Fruit fly (Drosophila melanogaster) whole organism, wandering third instar larva: Measurements from ENCODE around the gene Drsl1.

Source experiments
- CG32264 ChIP-seq: fragments of 200-800 bp; sonication (Bioruptor generic); optimal IDR thresholded peaks from 2 replicates; lab custom pipeline; 2016; ENCODE audit warnings: missing biosample characterization, missing genetic modification characterization
- HLH106 ChIP-seq: fragments of 200-800 bp; optimal IDR thresholded peaks from 3 replicates; lab custom pipeline; 2019; ENCODE audit warnings: missing biosample characterization, mild to moderate bottlenecking, missing genetic modification characterization, moderate library complexity
- Hr83 ChIP-seq: fragments of 200-300 bp; sonication (Bioruptor generic); optimal IDR thresholded peaks from 2 replicates; lab custom pipeline; 2016; ENCODE audit warnings: missing biosample characterization, mild to moderate bottlenecking, missing genetic modification characterization, moderate library complexity; ENCODE audit not compliant: poor library complexity, severe bottlenecking
- N ChIP-seq: fragments of >200 bp; optimal IDR thresholded peaks from 2 replicates; lab custom pipeline; 2018; ENCODE audit warnings: missing biosample characterization, missing external identifiers, missing genetic modification characterization
- brk ChIP-seq: fragments of 200-800 bp; sonication (Bioruptor generic); optimal IDR thresholded peaks from 2 replicates; lab custom pipeline; 2016; ENCODE audit warnings: missing biosample characterization, mild to moderate bottlenecking, missing genetic modification characterization
- ey ChIP-seq: fragments of 200-800 bp; sonication (Bioruptor generic); optimal IDR thresholded peaks from 2 replicates; lab custom pipeline; 2016; ENCODE audit warnings: missing biosample characterization, missing genetic modification characterization
- sage ChIP-seq: fragments of 200-800 bp; sonication (Bioruptor generic); optimal IDR thresholded peaks from 2 replicates; lab custom pipeline; 2016; ENCODE audit warnings: missing biosample characterization, mild to moderate bottlenecking, missing genetic modification characterization
- woc ChIP-seq: sonication (Bioruptor generic); optimal IDR thresholded peaks from 2 replicates; lab custom pipeline; 2016; ENCODE audit warnings: missing biosample characterization, mild to moderate bottlenecking, missing genetic modification characterization

DNA sequence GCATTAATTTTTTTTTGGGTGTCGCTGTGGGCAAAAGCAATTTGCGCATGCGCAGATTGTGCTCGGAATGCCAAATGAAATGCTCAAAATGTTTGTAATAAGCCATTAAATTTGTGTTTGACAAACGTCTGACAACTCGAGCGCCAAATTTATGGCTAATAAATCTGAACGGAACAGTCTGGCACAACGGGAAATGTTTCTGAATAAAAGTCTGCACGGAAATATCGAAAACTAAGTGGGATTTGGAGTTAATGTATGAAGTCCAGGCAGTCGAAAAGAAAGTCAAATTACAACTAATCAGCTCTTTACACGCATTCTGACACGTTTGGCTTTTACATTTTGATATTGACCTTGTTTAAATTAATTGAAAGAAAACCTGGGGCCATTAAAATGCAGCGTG is 44.4 kb downstream of the Drsl1 start, which contains the start of gene CG12009:
- TF ChIP-seq sage (GFP tag; lab: Kevin White, UChicago) (no peak), Hr83 (GFP tag; lab: Kevin White, UChicago) (no peak), brk (no peak), N (GFP tag; lab: Kevin White, UChicago) (no peak), woc (GFP tag; lab: Kevin White, UChicago) (no peak), ey (GFP tag; lab: Kevin White, UChicago) (no peak), CG32264 (GFP tag; lab: Kevin White, UChicago) (no peak), HLH106 (tag; lab: Kevin White, UChicago) (no peak)
